Fruit fly (Drosophila melanogaster): ENCODE measurements around the gene hdm.

Gene hdm

dm6 chrX:7959512-7959911 lies 39.6 kb upstream of the hdm start:
- no peak for TF ChIP-seq HLH54F (GFP tag; optimal IDR thresholded peaks at IDR 0.05)
- no peak for TF ChIP-seq ftz-f1 (GFP tag; optimal IDR thresholded peaks at IDR 0.05)
- peak; percentile 46 for TF ChIP-seq CG8290 (GFP tag; optimal IDR thresholded peaks at IDR 0.05)
- no peak for TF ChIP-seq CG8290 (tag; optimal IDR thresholded peaks at IDR 0.05)
- TF ChIP-seq nerfin-1 (tag; optimal IDR thresholded peaks at IDR 0.05), result peak; percentile 3
- TF ChIP-seq Sry-δ (GFP tag; optimal IDR thresholded peaks at IDR 0.05), result peak; percentile 32
- no peak for TF ChIP-seq zfh2 (GFP tag; optimal IDR thresholded peaks at IDR 0.05)
- 0 out of 3 replicates have a peak, but pooled peaks have one; percentile 19 for TF ChIP-seq Doc3 (GFP tag; IDR thresholded peaks at IDR 0.05; ENCODE audit: partially characterized antibody)
- TF ChIP-seq CG18599 (GFP tag; optimal IDR thresholded peaks at IDR 0.05), result no peak
- no peak for TF ChIP-seq az2 (GFP tag; optimal IDR thresholded peaks at IDR 0.05)
- no peak for TF ChIP-seq CG11504 (tag; optimal IDR thresholded peaks at IDR 0.05)
- TF ChIP-seq p53 (GFP tag; optimal IDR thresholded peaks at IDR 0.05), result peak; percentile 64
- TF ChIP-seq Atf-2 (GFP tag; optimal IDR thresholded peaks at IDR 0.05), result no peak
- TF ChIP-seq CG4360 (GFP tag; IDR thresholded peaks at IDR 0.05), result no peak
- peak; percentile 64 for TF ChIP-seq sens (GFP tag)
- TF ChIP-seq CG12659 (GFP tag; optimal IDR thresholded peaks at IDR 0.05), result no peak
- TF ChIP-seq hbn (GFP tag; IDR thresholded peaks at IDR 0.05; ENCODE audit: partially characterized antibody), result no peak
- TF ChIP-seq CG7839 (tag; optimal IDR thresholded peaks at IDR 0.05), result no peak
- no peak for TF ChIP-seq Dp (GFP tag; optimal IDR thresholded peaks at IDR 0.05)
- TF ChIP-seq Dref (GFP tag; IDR thresholded peaks at IDR 0.05), result 0 out of 2 replicates have a peak, but pooled peaks have one; percentile 22
- TF ChIP-seq luna (GFP tag; optimal IDR thresholded peaks at IDR 0.05), result no peak
- peak; percentile 86 for TF ChIP-seq pfk (GFP tag; optimal IDR thresholded peaks at IDR 0.05)
- TF ChIP-seq crol (GFP tag; IDR thresholded peaks at IDR 0.05), result no peak
- no peak for TF ChIP-seq chinmo (GFP tag; IDR thresholded peaks at IDR 0.05; ENCODE audit: partially characterized antibody)
- TF ChIP-seq gfzf (GFP tag; optimal IDR thresholded peaks at IDR 0.05), result peak; percentile 49
- no peak for TF ChIP-seq CG10462 (GFP tag; optimal IDR thresholded peaks at IDR 0.05)
- no peak for TF ChIP-seq Hmx (GFP tag; optimal IDR thresholded peaks at IDR 0.05)
- TF ChIP-seq Dll (GFP tag; IDR thresholded peaks at IDR 0.05; ENCODE audit: partially characterized antibody), result 0 out of 4 replicates have a peak, but pooled peaks have one; percentile 38
- 0 out of 3 replicates have a peak, but pooled peaks have one; percentile 18 for TF ChIP-seq knrl (GFP tag; IDR thresholded peaks at IDR 0.05; ENCODE audit: partially characterized antibody)
- no peak for TF ChIP-seq corto (GFP tag; optimal IDR thresholded peaks at IDR 0.05)
- TF ChIP-seq CG31388 (GFP tag; optimal IDR thresholded peaks at IDR 0.05), result no peak
- TF ChIP-seq BEAF-32 (GFP tag; optimal IDR thresholded peaks at IDR 0.05), result peak; percentile 34
- no peak for TF ChIP-seq dmrt11E (tag; optimal IDR thresholded peaks at IDR 0.05)

dm6 chrX:7959025-7959424 lies 39.1 kb upstream of the hdm start:
- TF ChIP-seq Ada2b (GFP tag; IDR thresholded peaks at IDR 0.05) (no peak), CG1024 (GFP tag; IDR thresholded peaks at IDR 0.05) (no peak), dm (GFP tag; optimal IDR thresholded peaks at IDR 0.05) (peak; percentile 86), sr (GFP tag; IDR thresholded peaks at IDR 0.05) (no peak), Max (GFP tag; optimal IDR thresholded peaks at IDR 0.05) (peak; percentile 56), CG4360 (GFP tag; IDR thresholded peaks at IDR 0.05) (peak; percentile 84), CG8281 (tag; optimal IDR thresholded peaks at IDR 0.05) (no peak), CG6791 (GFP tag; IDR thresholded peaks at IDR 0.05; ENCODE audit: partially characterized antibody) (no peak), kah (GFP tag; optimal IDR thresholded peaks at IDR 0.05) (peak; percentile 98), CG4730 (GFP tag; IDR thresholded peaks at IDR 0.05) (no peak), Trl (optimal IDR thresholded peaks at IDR 0.05) (peak; percentile 35 to 50), Trl (GFP tag; optimal IDR thresholded peaks at IDR 0.05) (no peak), lilli (GFP tag; optimal IDR thresholded peaks at IDR 0.05) (no peak), Drgx (GFP tag; IDR thresholded peaks at IDR 0.05) (peak; percentile 20; the same call in 1 of the 2 replicates), Vsx1 (GFP tag; optimal IDR thresholded peaks at IDR 0.05) (no peak), gsb (GFP tag; IDR thresholded peaks at IDR 0.05) (no peak), gcm (GFP tag; optimal IDR thresholded peaks at IDR 0.05) (no peak), chm (GFP tag; IDR thresholded peaks at IDR 0.05) (peak; percentile 46; the same call in 1 of the 2 replicates), CG32772 (GFP tag; IDR thresholded peaks at IDR 0.05) (0 out of 2 replicates have a peak, but pooled peaks have one; percentile 34), cwo (GFP tag; optimal IDR thresholded peaks at IDR 0.05) (peak; percentile 28), CG1832 (GFP tag; optimal IDR thresholded peaks at IDR 0.05) (peak; percentile 33)
